Fruit fly (Drosophila melanogaster): ENCODE data around the gene Sodh2.

The Sodh2 gene

DNA sequence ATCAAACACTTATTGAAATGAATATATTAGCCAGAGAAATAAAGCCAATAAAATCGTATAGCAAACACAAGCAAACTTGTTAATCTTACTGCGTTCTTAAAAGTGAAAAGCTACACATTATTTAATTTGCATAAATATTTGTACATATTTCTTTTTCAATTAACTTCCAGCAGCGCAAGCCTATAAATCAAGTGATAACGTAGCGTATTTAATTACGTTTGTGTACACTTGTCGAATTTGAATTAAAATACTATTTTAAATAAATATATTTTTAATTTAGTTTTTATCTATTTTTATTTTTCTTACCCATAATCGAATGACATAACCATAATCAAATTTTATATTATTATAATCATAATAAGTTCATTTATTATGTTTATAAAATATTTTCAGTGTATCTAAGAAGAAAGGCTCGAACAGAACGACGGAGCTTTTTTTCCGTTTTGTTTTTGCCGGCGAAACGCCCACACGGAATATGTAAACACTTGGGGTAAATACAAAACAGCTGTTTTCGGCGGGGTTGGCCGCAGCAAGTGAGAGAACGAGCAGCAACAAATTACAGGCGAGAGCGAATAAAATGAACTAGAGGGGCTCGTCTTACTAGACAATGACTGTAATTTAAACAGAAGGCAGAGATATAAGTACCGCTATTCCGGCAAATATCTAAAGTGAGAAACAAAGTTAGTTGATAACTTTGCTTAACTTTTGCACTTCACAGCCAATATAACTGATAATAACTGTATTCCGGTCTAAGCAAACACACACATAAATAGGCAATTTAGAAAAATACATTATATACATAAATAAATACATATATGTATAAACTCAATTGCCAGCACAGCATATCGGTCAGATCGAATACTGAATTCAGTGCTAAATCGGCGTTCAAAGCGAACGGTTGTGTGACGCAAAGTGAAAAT lies at the start of gene Sodh2:
TSS of gene Sodh2 (plus strand) at position 870 of the 920 bp plus-strand sequence.
- TF ChIP-seq CG11617 (GFP tag; optimal IDR thresholded peaks at IDR 0.05) (peak; percentile 78), CG33017 (tag; optimal IDR thresholded peaks at IDR 0.05) (peak; percentile 96), CG12768 (GFP tag; optimal IDR thresholded peaks at IDR 0.05) (peak; percentile 89), CG7101 (tag; optimal IDR thresholded peaks at IDR 0.05) (peak; percentile 92), Hr96 (GFP tag; optimal IDR thresholded peaks at IDR 0.05) (peak; percentile 33), ovo (GFP tag; optimal IDR thresholded peaks at IDR 0.05) (peak; percentile 82), CG5204 (GFP tag; optimal IDR thresholded peaks at IDR 0.05) (no peak), CG14711 (tag; optimal IDR thresholded peaks at IDR 0.05) (peak; percentile 91), CG1620 (GFP tag; optimal IDR thresholded peaks at IDR 0.05) (no peak), Clk (GFP tag; optimal IDR thresholded peaks at IDR 0.05) (peak; percentile 25), bab1 (GFP tag; optimal IDR thresholded peaks at IDR 0.05) (peak; percentile 55), pad (GFP tag; optimal IDR thresholded peaks at IDR 0.05) (peak; percentile 90), cic (GFP tag; optimal IDR thresholded peaks at IDR 0.05) (peak; percentile 93), cnc (optimal IDR thresholded peaks at IDR 0.05) (no peak), Crg-1 (GFP tag; optimal IDR thresholded peaks at IDR 0.05) (peak; percentile 69), Mnt (GFP tag; optimal IDR thresholded peaks at IDR 0.05) (peak; percentile 61), toe (GFP tag; optimal IDR thresholded peaks at IDR 0.05) (peak; percentile 62), CG7045 (GFP tag; optimal IDR thresholded peaks at IDR 0.05) (peak; percentile 86), kay (GFP tag; ENCODE audit: borderline replicate concordance) (peak; percentile 95), tj (GFP tag; optimal IDR thresholded peaks at IDR 0.05) (peak; percentile 37)

DNA sequence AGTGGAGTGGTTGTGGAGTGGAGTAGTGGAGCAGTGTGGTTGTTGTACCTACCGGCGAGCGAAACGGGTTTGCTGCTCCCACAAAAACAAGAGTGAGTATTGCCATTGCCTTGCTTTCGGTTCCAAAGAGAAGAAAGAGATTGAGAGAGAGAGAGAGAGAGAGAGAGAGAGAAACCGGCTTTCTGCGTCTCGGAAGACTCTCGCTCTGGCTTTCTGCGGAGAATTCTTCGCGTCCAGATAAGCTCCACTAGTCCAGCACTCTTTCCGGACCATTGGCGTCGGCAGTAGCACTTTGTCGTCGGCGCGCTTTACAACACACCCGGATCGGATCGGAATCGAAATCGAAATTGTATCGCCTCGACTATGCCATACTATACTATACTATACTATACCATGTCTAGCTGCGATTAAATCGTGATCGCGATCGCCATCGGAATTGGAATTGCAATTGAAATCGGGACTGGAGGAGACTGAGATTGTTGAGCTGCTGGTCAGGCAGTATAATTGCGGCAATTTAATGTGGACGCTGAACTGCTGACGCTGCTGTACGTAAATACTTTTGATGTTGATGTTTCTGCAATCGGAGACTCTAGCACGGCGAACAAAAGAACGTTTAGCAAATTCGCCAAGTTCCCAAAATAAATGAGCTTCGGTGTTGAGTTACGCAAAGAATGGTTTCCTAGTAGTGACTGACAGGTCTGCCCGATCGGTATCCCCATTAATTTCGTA lies 49.2 kb upstream of the Sodh2 start, which contains the start of gene Cad86C:
TSS of gene Cad86C (plus strand) at position 284 of the 729 bp plus-strand sequence.
- peak; percentile 94 for TF ChIP-seq tj (GFP tag; optimal IDR thresholded peaks at IDR 0.05)
- no peak for TF ChIP-seq Clk (GFP tag; optimal IDR thresholded peaks at IDR 0.05)
- TF ChIP-seq CG7045 (GFP tag; optimal IDR thresholded peaks at IDR 0.05), result peak; percentile 10
- no peak for TF ChIP-seq CG14711 (tag; optimal IDR thresholded peaks at IDR 0.05)
- TF ChIP-seq ovo (GFP tag; optimal IDR thresholded peaks at IDR 0.05), result no peak
- TF ChIP-seq CG12768 (GFP tag; optimal IDR thresholded peaks at IDR 0.05), result no peak
- no peak for TF ChIP-seq Crg-1 (GFP tag; optimal IDR thresholded peaks at IDR 0.05)
- no peak for TF ChIP-seq toe (GFP tag; optimal IDR thresholded peaks at IDR 0.05)
- no peak for TF ChIP-seq cnc (optimal IDR thresholded peaks at IDR 0.05)
- no peak for TF ChIP-seq Mnt (GFP tag; optimal IDR thresholded peaks at IDR 0.05)
- TF ChIP-seq bab1 (GFP tag; optimal IDR thresholded peaks at IDR 0.05), result peak; percentile 51
- no peak for TF ChIP-seq Hr96 (GFP tag; optimal IDR thresholded peaks at IDR 0.05)
- TF ChIP-seq CG1620 (GFP tag; optimal IDR thresholded peaks at IDR 0.05), result no peak
- no peak for TF ChIP-seq cic (GFP tag; optimal IDR thresholded peaks at IDR 0.05)
- TF ChIP-seq CG11617 (GFP tag; optimal IDR thresholded peaks at IDR 0.05), result no peak
- TF ChIP-seq CG33017 (tag; optimal IDR thresholded peaks at IDR 0.05), result no peak

DNA sequence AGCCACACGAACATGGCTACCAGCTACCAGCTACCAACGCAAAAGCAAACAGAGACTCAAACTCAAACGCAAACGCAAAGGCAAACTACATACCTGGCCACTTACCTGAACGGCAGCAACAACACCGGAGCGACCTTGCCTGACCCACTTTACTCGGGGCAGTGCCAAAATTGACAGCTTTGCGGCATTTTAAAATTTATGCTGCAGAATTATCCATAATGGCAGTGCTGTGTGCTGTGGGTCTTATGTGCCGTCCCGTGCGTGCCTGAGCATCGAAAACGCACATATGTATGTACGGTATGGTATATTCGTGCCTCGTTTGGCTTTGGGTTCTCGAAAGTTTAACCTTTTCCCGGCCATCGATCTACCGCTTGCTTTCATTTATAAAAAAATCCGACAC lies 47.5 kb upstream of the Sodh2 start:
- TF ChIP-seq CG5204 (GFP tag; optimal IDR thresholded peaks at IDR 0.05), result no peak

DNA sequence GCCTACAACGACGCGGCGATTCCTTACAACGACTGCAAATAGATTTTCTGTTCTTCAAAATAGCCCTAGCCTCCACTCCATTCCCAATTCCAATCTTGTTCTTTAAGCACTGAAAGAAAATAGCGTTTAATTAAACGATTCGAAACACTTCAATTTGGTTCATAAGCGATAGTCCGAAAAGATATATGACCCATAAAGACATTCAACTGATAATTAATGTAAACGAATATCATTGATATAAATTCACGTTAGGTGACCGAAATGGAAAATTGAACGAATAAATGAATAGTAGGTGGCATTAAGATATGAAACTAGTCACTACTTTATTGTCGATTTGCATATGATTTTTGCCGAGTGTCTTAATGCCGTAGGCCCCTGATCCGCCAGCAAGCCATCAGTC lies 46.4 kb upstream of the Sodh2 start:
- no peak for TF ChIP-seq CG14711 (tag; optimal IDR thresholded peaks at IDR 0.05)
- TF ChIP-seq tj (GFP tag; optimal IDR thresholded peaks at IDR 0.05), result no peak
- TF ChIP-seq CG1620 (GFP tag; optimal IDR thresholded peaks at IDR 0.05), result no peak
- TF ChIP-seq Hr96 (GFP tag; optimal IDR thresholded peaks at IDR 0.05), result no peak
- no peak for TF ChIP-seq Clk (GFP tag; optimal IDR thresholded peaks at IDR 0.05)
- no peak for TF ChIP-seq ovo (GFP tag; optimal IDR thresholded peaks at IDR 0.05)
- TF ChIP-seq CG33017 (tag; optimal IDR thresholded peaks at IDR 0.05), result no peak
- no peak for TF ChIP-seq cnc (optimal IDR thresholded peaks at IDR 0.05)
- TF ChIP-seq CG7101 (tag; optimal IDR thresholded peaks at IDR 0.05), result no peak
- TF ChIP-seq CG11617 (GFP tag; optimal IDR thresholded peaks at IDR 0.05), result no peak
- TF ChIP-seq cic (GFP tag; optimal IDR thresholded peaks at IDR 0.05), result no peak

DNA sequence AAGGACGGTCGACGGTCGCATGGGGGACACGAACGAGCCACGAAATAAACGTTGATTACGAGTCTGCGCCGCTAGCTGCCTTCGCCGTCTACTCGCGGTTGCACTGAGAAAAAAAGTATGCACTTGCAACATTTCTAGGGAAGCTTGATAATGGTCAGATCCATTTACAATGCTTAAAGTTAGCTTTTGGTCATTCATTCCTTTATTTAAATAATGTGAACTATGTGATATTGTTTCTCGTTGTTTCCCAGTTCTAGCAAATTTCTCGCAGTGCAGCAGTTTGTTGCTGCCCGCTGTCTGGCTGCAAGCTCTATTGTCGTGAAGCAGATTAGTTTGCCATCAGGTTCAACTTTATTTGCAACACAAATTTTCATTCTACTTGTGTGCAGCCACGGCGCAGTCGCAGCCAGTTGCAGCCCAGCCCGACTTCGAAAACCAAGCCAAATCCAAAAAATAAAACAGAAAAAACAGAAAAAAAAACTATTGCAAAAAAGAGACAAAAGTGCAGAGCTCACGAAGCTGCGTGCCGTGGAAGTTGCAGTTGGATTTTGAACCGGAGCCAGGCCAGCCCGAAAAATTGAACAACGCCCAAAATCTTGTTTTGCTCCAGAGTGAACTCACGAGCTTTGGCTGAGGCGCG lies 43.5 kb upstream of the Sodh2 start:
- no peak for TF ChIP-seq CG11617 (GFP tag; optimal IDR thresholded peaks at IDR 0.05)

DNA sequence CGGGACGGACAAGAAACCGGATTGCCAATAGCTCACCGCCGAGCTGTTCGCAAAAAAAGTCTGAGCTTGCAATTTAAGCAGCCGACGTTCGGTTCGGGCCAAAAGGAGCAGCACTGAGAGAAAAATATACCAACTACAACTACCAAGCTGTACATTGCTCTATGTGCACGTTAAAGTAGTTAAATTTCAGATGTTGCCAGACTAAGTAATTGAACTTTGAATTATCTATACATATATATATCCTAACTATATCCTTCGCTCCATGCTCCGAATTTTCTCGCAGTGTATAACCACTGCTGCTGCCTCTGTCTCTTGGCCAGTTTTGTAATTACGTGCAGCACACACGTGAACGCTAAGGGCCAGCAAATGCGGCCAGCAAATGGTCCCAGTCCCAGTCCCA lies 41.3 kb upstream of the Sodh2 start:
- TF ChIP-seq pad (GFP tag; optimal IDR thresholded peaks at IDR 0.05), result no peak
- TF ChIP-seq CG14711 (tag; optimal IDR thresholded peaks at IDR 0.05), result no peak
- TF ChIP-seq toe (GFP tag; optimal IDR thresholded peaks at IDR 0.05), result no peak
